Worm (Caenorhabditis elegans) whole organism, L1 larva: ENCODE data around the gene unc-1.

Source experiments
- lir-3 ChIP-seq: sonication (generic microtip); optimal IDR thresholded peaks from 2 replicates; lab custom pipeline; 2016; ENCODE audit warnings: mild to moderate bottlenecking, missing genetic modification characterization, moderate library complexity, missing compliant biosample characterization; ENCODE audit not compliant: poor library complexity
- nhr-12 ChIP-seq: sonication (generic microtip); optimal IDR thresholded peaks from 2 replicates; lab custom pipeline; 2017; ENCODE audit warnings: missing biosample characterization, missing genetic modification characterization
- pqm-1 ChIP-seq: sonication (generic microtip); optimal IDR thresholded peaks from 3 replicates; lab custom pipeline; 2017; ENCODE audit warnings: missing biosample characterization, missing genetic modification characterization

DNA sequence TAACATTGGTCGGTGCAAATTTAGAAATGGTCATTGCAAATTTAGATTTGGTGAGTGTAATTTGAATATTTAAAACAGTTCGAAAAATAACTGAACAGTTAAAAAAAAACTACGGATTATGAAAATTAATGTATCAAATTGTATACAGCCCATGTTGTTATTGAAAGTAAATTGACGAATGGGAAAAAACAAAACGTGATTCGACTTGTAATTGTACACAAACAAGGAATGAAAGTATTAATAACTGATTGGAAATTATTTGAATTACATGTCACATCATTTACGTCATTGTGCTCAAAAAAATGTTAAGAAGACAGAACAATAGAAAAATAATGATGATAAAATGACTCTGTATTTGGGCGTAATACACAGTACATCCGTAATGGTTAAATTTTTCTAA, 32.1 kb upstream of the unc-1 start:
- TF ChIP-seq nhr-12 (no peak), pqm-1 (tag; lab: Kevin White, UChicago) (no peak), lir-3 (tag; lab: Kevin White, UChicago) (no peak)
